Fruit fly (Drosophila melanogaster) whole organism, embryonic: ENCODE measurements around the gene UQCR-14.

Experiments
- Bdp1 ChIP-seq: fragments of 200-800 bp; sonication (Bioruptor generic); optimal IDR thresholded peaks from 3 replicates; lab custom pipeline; 2016; ENCODE audit warnings: missing biosample characterization, missing genetic modification characterization
- CG10274 ChIP-seq: fragments of 200-800 bp; sonication (Bioruptor generic); optimal IDR thresholded peaks from 3 replicates; lab custom pipeline; 2017; ENCODE audit warnings: missing biosample characterization, mild to moderate bottlenecking, missing genetic modification characterization
- CG10321 ChIP-seq: fragments of 200-800 bp; sonication (Bioruptor generic); IDR thresholded peaks from 2 replicates; pipeline ENCODE4 v1.3.6; 2022; ENCODE audit warnings: missing biosample characterization, missing genetic modification characterization
- CG10543 ChIP-seq: fragments of 200-800 bp; sonication (Bioruptor generic); optimal IDR thresholded peaks from 3 replicates; lab custom pipeline; 2017; ENCODE audit warnings: missing biosample characterization, mild to moderate bottlenecking, missing genetic modification characterization, moderate library complexity
- CG10979 ChIP-seq: fragments of 200-800 bp; sonication (Bioruptor generic); optimal IDR thresholded peaks from 2 replicates; lab custom pipeline; 2018; ENCODE audit warnings: missing biosample characterization, mild to moderate bottlenecking, missing genetic modification characterization, moderate library complexity
- CG11085 ChIP-seq: fragments of 200-800 bp; sonication (Bioruptor generic); IDR thresholded peaks from 2 replicates; pipeline ENCODE4 v1.3.6; 2022; ENCODE audit warnings: missing biosample characterization, missing genetic modification characterization
- CG11560 ChIP-seq: fragments of 200-800 bp; sonication (Bioruptor generic); IDR thresholded peaks from 3 replicates; pipeline ENCODE4 v1.3.6; 2022; ENCODE audit warnings: missing biosample characterization, missing genetic modification characterization
- CG12299 ChIP-seq: fragments of 200-800 bp; sonication (Bioruptor generic); optimal IDR thresholded peaks from 2 replicates; lab custom pipeline; 2018; ENCODE audit warnings: missing biosample characterization, mild to moderate bottlenecking, missing genetic modification characterization
- CG13624 ChIP-seq: fragments of 200-800 bp; sonication (Bioruptor generic); optimal IDR thresholded peaks from 2 replicates; lab custom pipeline; 2016; ENCODE audit warnings: missing biosample characterization, missing genetic modification characterization
- CG1529 ChIP-seq: fragments of 200-800 bp; sonication (Bioruptor generic); optimal IDR thresholded peaks from 3 replicates; lab custom pipeline; 2018; ENCODE audit warnings: missing biosample characterization, missing genetic modification characterization
- CG15479 ChIP-seq: fragments of 200-800 bp; sonication (Bioruptor generic); optimal IDR thresholded peaks from 3 replicates; lab custom pipeline; 2019; ENCODE audit warnings: missing biosample characterization, mild to moderate bottlenecking, missing genetic modification characterization, moderate library complexity
- CG1603 ChIP-seq: fragments of 200-800 bp; sonication (Bioruptor generic); optimal IDR thresholded peaks from 2 replicates; lab custom pipeline; 2019; ENCODE audit warnings: missing biosample characterization, mild to moderate bottlenecking, missing genetic modification characterization, moderate library complexity
- CG17912 ChIP-seq: fragments of 200-800 bp; sonication (Bioruptor generic); optimal IDR thresholded peaks from 2 replicates; lab custom pipeline; 2018; ENCODE audit warnings: missing biosample characterization, mild to moderate bottlenecking, missing genetic modification characterization
- CG18476 ChIP-seq: fragments of 200-800 bp; sonication (Bioruptor generic); optimal IDR thresholded peaks from 2 replicates; lab custom pipeline; 2016; ENCODE audit warnings: missing biosample characterization, mild to moderate bottlenecking, missing genetic modification characterization
- CG4282 ChIP-seq: fragments of 200-800 bp; sonication (Bioruptor generic); optimal IDR thresholded peaks from 2 replicates; lab custom pipeline; 2016; ENCODE audit warnings: missing biosample characterization, missing genetic modification characterization
- CG4404 ChIP-seq: fragments of 200-800 bp; sonication (Bioruptor generic); IDR thresholded peaks from 2 replicates; pipeline ENCODE4 v1.3.6; 2022; ENCODE audit warnings: missing biosample characterization, missing genetic modification characterization
- CG4707 ChIP-seq: fragments of 200-800 bp; sonication (Bioruptor generic); optimal IDR thresholded peaks from 2 replicates; lab custom pipeline; 2018; ENCODE audit warnings: missing biosample characterization, mild to moderate bottlenecking, missing genetic modification characterization, moderate library complexity
- CG6175 ChIP-seq: fragments of 200-800 bp; sonication (Bioruptor generic); IDR thresholded peaks from 3 replicates; pipeline ENCODE4 v1.3.6; 2022; ENCODE audit warnings: missing biosample characterization, missing genetic modification characterization
- CG6854 ChIP-seq: fragments of 200-800 bp; sonication (Bioruptor generic); optimal IDR thresholded peaks from 3 replicates; lab custom pipeline; 2017; ENCODE audit warnings: missing biosample characterization, mild to moderate bottlenecking, missing genetic modification characterization
- CG7786 ChIP-seq: fragments of 200-800 bp; sonication (Bioruptor generic); optimal IDR thresholded peaks from 2 replicates; lab custom pipeline; 2016; ENCODE audit warnings: missing biosample characterization, missing genetic modification characterization
- CG8924 ChIP-seq: fragments of 200-800 bp; optimal IDR thresholded peaks from 3 replicates; lab custom pipeline; 2019; ENCODE audit warnings: missing biosample characterization, mild to moderate bottlenecking, missing genetic modification characterization, moderate library complexity
- CG8944 ChIP-seq: fragments of 200-800 bp; sonication (Bioruptor generic); optimal IDR thresholded peaks from 3 replicates; lab custom pipeline; 2016; ENCODE audit warnings: missing biosample characterization, missing genetic modification characterization
- Fer1 ChIP-seq: fragments of 200-800 bp; sonication (Bioruptor generic); optimal IDR thresholded peaks from 2 replicates; lab custom pipeline; 2017; ENCODE audit warnings: missing biosample characterization, mild to moderate bottlenecking, missing genetic modification characterization
- HLH3B ChIP-seq: fragments of 200-800 bp; sonication (Bioruptor generic); IDR thresholded peaks from 2 replicates; pipeline ENCODE4 v1.3.6; 2022; ENCODE audit warnings: missing biosample characterization, missing genetic modification characterization
- HLHmδ ChIP-seq: fragments of 200-800 bp; sonication (Bioruptor generic); optimal IDR thresholded peaks from 2 replicates; lab custom pipeline; 2018; ENCODE audit warnings: missing biosample characterization, mild to moderate bottlenecking, missing genetic modification characterization, moderate library complexity
- HmgD ChIP-seq: fragments of 200-800 bp; sonication (Bioruptor generic); optimal IDR thresholded peaks from 3 replicates; lab custom pipeline; 2016; ENCODE audit warnings: missing biosample characterization, missing genetic modification characterization
- Jarid2 ChIP-seq: fragments of 200-800 bp; sonication (Bioruptor generic); optimal IDR thresholded peaks from 3 replicates; lab custom pipeline; 2017; ENCODE audit warnings: mild to moderate bottlenecking, missing biosample characterization, missing genetic modification reagents, missing genetic modification characterization
- MESR4 ChIP-seq: fragments of 200-800 bp; sonication (Bioruptor generic); optimal IDR thresholded peaks from 2 replicates; lab custom pipeline; 2018; ENCODE audit warnings: missing biosample characterization, mild to moderate bottlenecking, missing genetic modification characterization, moderate library complexity
- Mes4 ChIP-seq: fragments of 200-800 bp; sonication (Bioruptor generic); optimal IDR thresholded peaks from 2 replicates; lab custom pipeline; 2016; ENCODE audit warnings: missing biosample characterization, missing genetic modification characterization
- Six4 ChIP-seq: fragments of 200-800 bp; sonication (Bioruptor generic); optimal IDR thresholded peaks from 2 replicates; lab custom pipeline; 2016; ENCODE audit warnings: missing biosample characterization, missing genetic modification characterization
- Sox100B ChIP-seq: fragments of 200-800 bp; sonication (Bioruptor generic); optimal IDR thresholded peaks from 3 replicates; lab custom pipeline; 2018; ENCODE audit warnings: missing biosample characterization, mild to moderate bottlenecking, missing genetic modification characterization
- al ChIP-seq: fragments of 200-800 bp; sonication (Bioruptor generic); IDR thresholded peaks from 2 replicates; pipeline ENCODE4 v1.3.6; 2022; ENCODE audit warnings: missing biosample characterization, missing genetic modification characterization
- bowl ChIP-seq: fragments of 200-800 bp; sonication (Bioruptor generic); IDR thresholded peaks from 2 replicates; pipeline ENCODE4 v1.3.6; 2022; ENCODE audit warnings: missing biosample characterization, missing genetic modification characterization
- btn ChIP-seq: fragments of 200-800 bp; sonication (Bioruptor generic); optimal IDR thresholded peaks from 2 replicates; lab custom pipeline; 2016; ENCODE audit warnings: missing biosample characterization, missing genetic modification characterization
- cato ChIP-seq: fragments of 200-800 bp; sonication (Bioruptor generic); optimal IDR thresholded peaks from 2 replicates; lab custom pipeline; 2016; ENCODE audit warnings: missing biosample characterization, missing genetic modification characterization, borderline replicate concordance
- cg ChIP-seq: fragments of 200-800 bp; sonication (Bioruptor generic); optimal IDR thresholded peaks from 3 replicates; lab custom pipeline; 2019; ENCODE audit warnings: missing biosample characterization, mild to moderate bottlenecking, missing genetic modification characterization, moderate library complexity
- chif ChIP-seq, 2 experiments: fragments of 200-800 bp; sonication (Bioruptor generic); optimal IDR thresholded peaks; 3 replicates each; lab custom pipeline; 2016; ENCODE audit warnings: missing biosample characterization in 2 of 2, missing genetic modification characterization in 2 of 2
- corto ChIP-seq: fragments of 200-800 bp; sonication (Bioruptor generic); optimal IDR thresholded peaks from 2 replicates; lab custom pipeline; 2016; ENCODE audit warnings: missing biosample characterization, mild to moderate bottlenecking, missing genetic modification characterization, moderate library complexity
- dpn ChIP-seq, 2 experiments: fragments of 200-800 bp; sonication (Bioruptor generic); optimal IDR thresholded peaks; 3 replicates each; lab custom pipeline; 2016; ENCODE audit warnings: missing biosample characterization in 2 of 2, missing genetic modification characterization in 2 of 2
- ems ChIP-seq: fragments of 200-800 bp; sonication (Bioruptor generic); optimal IDR thresholded peaks from 3 replicates; lab custom pipeline; 2016; ENCODE audit warnings: missing biosample characterization, missing genetic modification characterization
- en ChIP-seq: fragments of 200-800 bp; sonication (Bioruptor generic); optimal IDR thresholded peaks from 2 replicates; lab custom pipeline; 2016; ENCODE audit warnings: missing biosample characterization, missing genetic modification characterization
- esg ChIP-seq: fragments of 200-800 bp; sonication (Bioruptor generic); conservative IDR thresholded peaks from 2 replicates; pipeline ENCODE4 v1.3.6; 2022; ENCODE audit warnings: missing biosample characterization, missing genetic modification characterization
- fd96Cb ChIP-seq: fragments of 200-800 bp; sonication (Bioruptor generic); optimal IDR thresholded peaks from 2 replicates; lab custom pipeline; 2018; ENCODE audit warnings: missing biosample characterization, mild to moderate bottlenecking, missing genetic modification characterization, moderate library complexity
- jing ChIP-seq: fragments of 200-800 bp; sonication (Bioruptor generic); optimal IDR thresholded peaks from 2 replicates; lab custom pipeline; 2018; ENCODE audit warnings: missing biosample characterization, mild to moderate bottlenecking, missing genetic modification characterization
- onecut ChIP-seq: fragments of 200-800 bp; sonication (Bioruptor generic); IDR thresholded peaks from 2 replicates; pipeline ENCODE4 v1.3.6; 2022; ENCODE audit warnings: missing biosample characterization, missing genetic modification characterization
- pros ChIP-seq: fragments of 200-800 bp; sonication (Bioruptor generic); optimal IDR thresholded peaks from 3 replicates; lab custom pipeline; 2019; ENCODE audit warnings: missing biosample characterization, mild to moderate bottlenecking, missing genetic modification characterization, moderate library complexity
- schlank ChIP-seq: fragments of 200-800 bp; sonication (Bioruptor generic); optimal IDR thresholded peaks from 2 replicates; lab custom pipeline; 2018; ENCODE audit warnings: missing biosample characterization, mild to moderate bottlenecking, missing genetic modification characterization
- sqz ChIP-seq: fragments of 200-800 bp; sonication (Bioruptor generic); optimal IDR thresholded peaks from 3 replicates; lab custom pipeline; 2018; ENCODE audit warnings: missing biosample characterization, mild to moderate bottlenecking, missing genetic modification characterization
- tin ChIP-seq: fragments of 200-800 bp; sonication (Bioruptor generic); optimal IDR thresholded peaks from 3 replicates; lab custom pipeline; 2016; ENCODE audit warnings: missing biosample characterization, missing genetic modification characterization
- unpg ChIP-seq: fragments of 200-800 bp; sonication (Bioruptor generic); optimal IDR thresholded peaks from 3 replicates; lab custom pipeline; 2018; ENCODE audit warnings: missing biosample characterization, mild to moderate bottlenecking, missing genetic modification characterization, moderate library complexity

Gene UQCR-14

dm6 chrX:16244731-16245130 lies 41.4 kb upstream of the UQCR-14 start (continued):
- no peak for TF ChIP-seq CG7786 (GFP tag; lab: Kevin White, UChicago)
- TF ChIP-seq chif (GFP tag; optimal IDR thresholded peaks at IDR 0.05; lab: Kevin White, UChicago) = peak in 1 of 2 experiments; percentile 6
- TF ChIP-seq CG1603 (tag; lab: Kevin White, UChicago) = peak; percentile 17
- TF ChIP-seq al (GFP tag; lab: Robert Waterston, UW) = no peak
- TF ChIP-seq CG10274 = no peak
- TF ChIP-seq CG6854 (GFP tag; lab: Kevin White, UChicago) = no peak
- no peak for TF ChIP-seq CG18476 (GFP tag; lab: Kevin White, UChicago)
- peak; percentile 100 for TF ChIP-seq CG10979 (tag; lab: Kevin White, UChicago)
- TF ChIP-seq schlank (tag; lab: Kevin White, UChicago) = no peak
- peak; percentile 29 for TF ChIP-seq unpg (GFP tag; lab: Kevin White, UChicago)
- no peak for TF ChIP-seq btn (GFP tag; lab: Kevin White, UChicago)
- TF ChIP-seq CG17912 (GFP tag; lab: Kevin White, UChicago) = no peak
- no peak for TF ChIP-seq CG10543 (GFP tag; lab: Kevin White, UChicago)
- TF ChIP-seq Mes4 = no peak
- peak; percentile 16; the same call in 1 of the 2 replicates for TF ChIP-seq onecut
- no peak for TF ChIP-seq CG15479 (GFP tag; lab: Kevin White, UChicago)

- TF ChIP-seq CG4707 (GFP tag; lab: Kevin White, UChicago) = peak; percentile 53
- peak; percentile 35 for TF ChIP-seq Jarid2 (GFP tag; lab: Kevin White, UChicago)
- TF ChIP-seq CG13624 (GFP tag; lab: Kevin White, UChicago) = peak; percentile 27
- peak; percentile 52 for TF ChIP-seq CG1529 (GFP tag; lab: Kevin White, UChicago)
- peak; percentile 80 for TF ChIP-seq tin (GFP tag; lab: Kevin White, UChicago)
- peak; percentile 44; the same call in 1 of the 3 replicates for TF ChIP-seq CG11560
- TF ChIP-seq en (GFP tag; lab: Kevin White, UChicago) = no peak
- peak; percentile 83 for TF ChIP-seq CG8924 (tag; lab: Kevin White, UChicago)
- TF ChIP-seq CG10274 = peak; percentile 31
- TF ChIP-seq CG4282 (GFP tag; lab: Kevin White, UChicago) = no peak
- TF ChIP-seq cg = no peak
- TF ChIP-seq Six4 (GFP tag; lab: Kevin White, UChicago) = peak; percentile 73
- TF ChIP-seq Fer1 (GFP tag; lab: Kevin White, UChicago) = peak; percentile 84
- TF ChIP-seq esg = peak; percentile 77
- peak; percentile 78 for TF ChIP-seq fd96Cb
- peak; percentile 24 to 72 for TF ChIP-seq dpn (GFP tag; optimal IDR thresholded peaks at IDR 0.05; lab: Kevin White, UChicago)
- TF ChIP-seq CG10321 (GFP tag; lab: Robert Waterston, UW) = peak; percentile 29; the same call in 1 of the 2 replicates
- no peak for TF ChIP-seq Sox100B
- peak; percentile 68 for TF ChIP-seq jing (GFP tag; lab: Kevin White, UChicago)
- peak; percentile 14 for TF ChIP-seq pros
- TF ChIP-seq HLH3B (GFP tag; lab: Robert Waterston, UW) = peak; percentile 79
- no peak for TF ChIP-seq MESR4
- peak; percentile 22 for TF ChIP-seq CG8944 (GFP tag; lab: Kevin White, UChicago)
- peak; percentile 28 for TF ChIP-seq ems
- TF ChIP-seq sqz (GFP tag; lab: Kevin White, UChicago) = peak; percentile 48
- TF ChIP-seq HmgD = no peak
- TF ChIP-seq CG12299 (tag; lab: Kevin White, UChicago) = peak; percentile 66
- TF ChIP-seq cato (GFP tag; lab: Kevin White, UChicago) = peak; percentile 47
- TF ChIP-seq Bdp1 = peak; percentile 6
- TF ChIP-seq CG6175 (GFP tag; lab: Robert Waterston, UW) = no peak
- TF ChIP-seq bowl (GFP tag; lab: Robert Waterston, UW) = peak; percentile 74; the same call in 1 of the 2 replicates
- peak; percentile 66 for TF ChIP-seq CG11085 (GFP tag; lab: Robert Waterston, UW)
- no peak for TF ChIP-seq corto (GFP tag; lab: Kevin White, UChicago)
- peak; percentile 68 for TF ChIP-seq CG4404 (GFP tag; lab: Robert Waterston, UW)
- no peak for TF ChIP-seq HLHmδ
These were observed 22.7 kb upstream of the UQCR-14 start for dm6 chrX:16263415-16263814.
